Fruit fly (Drosophila melanogaster): Measurements from ENCODE around the gene Ubr3.
A peak's percentile ranks its signal among the peaks of the same experiment; 100 is the strongest.

The Ubr3 gene

dm6 chrX:7893411-7894122, 42.1 kb upstream of the Ubr3 start, which contains the start of the genes CG45089, ND-MNLL and p115 (continued):
- TF ChIP-seq gfzf (GFP tag; optimal IDR thresholded peaks at IDR 0.05) (peak; percentile 12), CG4424 (GFP tag; optimal IDR thresholded peaks at IDR 0.05) (peak; percentile 62), dati (GFP tag; IDR thresholded peaks at IDR 0.05) (no peak), CG8944 (GFP tag; optimal IDR thresholded peaks at IDR 0.05) (no peak), her (GFP tag; optimal IDR thresholded peaks at IDR 0.05) (no peak), org-1 (GFP tag; optimal IDR thresholded peaks at IDR 0.05) (no peak), Tbp (GFP tag; optimal IDR thresholded peaks at IDR 0.05) (no peak), Hsf (GFP tag; optimal IDR thresholded peaks at IDR 0.05) (peak; percentile 48), trem (tag; optimal IDR thresholded peaks at IDR 0.05) (peak; percentile 87), zfh2 (GFP tag; optimal IDR thresholded peaks at IDR 0.05) (peak; percentile 48), CG13775 (GFP tag; optimal IDR thresholded peaks at IDR 0.05) (peak; percentile 65), sim (GFP tag; IDR thresholded peaks at IDR 0.05) (no peak), CG15479 (GFP tag; optimal IDR thresholded peaks at IDR 0.05) (no peak), chinmo (GFP tag; IDR thresholded peaks at IDR 0.05; ENCODE audit: partially characterized antibody) (no peak), CG3726 (GFP tag; IDR thresholded peaks at IDR 0.05) (no peak), CG31388 (GFP tag; optimal IDR thresholded peaks at IDR 0.05) (peak; percentile 6), CG10654 (GFP tag; optimal IDR thresholded peaks at IDR 0.05) (peak; percentile 54), tgo (GFP tag; IDR thresholded peaks at IDR 0.05) (peak; percentile 53; the same call in 2 of the 3 replicates), CG31365 (tag; optimal IDR thresholded peaks at IDR 0.05) (no peak), dan (GFP tag; IDR thresholded peaks at IDR 0.05) (no peak), row (GFP tag; IDR thresholded peaks at IDR 0.05) (peak; percentile 86), nerfin-2 (GFP tag; IDR thresholded peaks at IDR 0.05; ENCODE audit: partially characterized antibody) (no peak), ATbp (GFP tag; optimal IDR thresholded peaks at IDR 0.05) (no peak), gce (GFP tag; IDR thresholded peaks at IDR 0.05) (no peak), Six4 (GFP tag; optimal IDR thresholded peaks at IDR 0.05) (peak; percentile 38), CG18599 (GFP tag; optimal IDR thresholded peaks at IDR 0.05) (peak; percentile 51), dm (GFP tag; optimal IDR thresholded peaks at IDR 0.05) (peak; percentile 14), CG34224 (GFP tag; IDR thresholded peaks at IDR 0.05; ENCODE audit: partially characterized antibody) (no peak), pb (GFP tag; optimal IDR thresholded peaks at IDR 0.05) (no peak), CG8089 (GFP tag; optimal IDR thresholded peaks at IDR 0.05) (no peak), nerfin-1 (tag; optimal IDR thresholded peaks at IDR 0.05) (peak; percentile 41), gt (GFP tag; IDR thresholded peaks at IDR 0.05) (no peak), bab2 (GFP tag; optimal IDR thresholded peaks at IDR 0.05) (peak; percentile 24), CG17361 (GFP tag; IDR thresholded peaks at IDR 0.05) (peak; percentile 61), NfI (GFP tag; optimal IDR thresholded peaks at IDR 0.05) (peak; percentile 43), CG6654 (GFP tag; optimal IDR thresholded peaks at IDR 0.05) (no peak), lab (GFP tag; optimal IDR thresholded peaks at IDR 0.05) (peak; percentile 65), E2f1 (GFP tag; IDR thresholded peaks at IDR 0.05) (no peak), CG8281 (tag; optimal IDR thresholded peaks at IDR 0.05) (peak; percentile 15), Gsc (GFP tag; IDR thresholded peaks at IDR 0.05) (no peak), Fer3 (tag; optimal IDR thresholded peaks at IDR 0.05) (peak; percentile 47), CG13624 (GFP tag; optimal IDR thresholded peaks at IDR 0.05) (peak; percentile 53), ash1 (GFP tag; optimal IDR thresholded peaks at IDR 0.05) (no peak), CG14050 (GFP tag; IDR thresholded peaks at IDR 0.05) (no peak), sens (GFP tag) (peak; percentile 88), Jarid2 (GFP tag; optimal IDR thresholded peaks at IDR 0.05) (no peak), zen2 (GFP tag; IDR thresholded peaks at IDR 0.05; ENCODE audit: partially characterized antibody) (no peak; the same call in 2 of the 3 replicates), Dp (GFP tag; optimal IDR thresholded peaks at IDR 0.05) (peak; percentile 35), CG4282 (GFP tag; optimal IDR thresholded peaks at IDR 0.05) (no peak), Xrp1 (GFP tag; IDR thresholded peaks at IDR 0.05) (peak; percentile 57; the same call in 1 of the 2 replicates)

Data from whole organism, embryonic.